Fruit fly (Drosophila melanogaster) whole organism, embryonic: Measurements from ENCODE around the gene mfr.
A peak's percentile ranks its signal among the peaks of the same experiment; 100 is the strongest.

Experiments
- Asciz ChIP-seq: fragments of 200-800 bp; sonication (Bioruptor generic); optimal IDR thresholded peaks from 2 replicates; lab custom pipeline; 2017; ENCODE audit warnings: missing biosample characterization, mild to moderate bottlenecking, missing genetic modification characterization, missing genetic modification reagents
- CG11695 ChIP-seq: fragments of 200-800 bp; sonication (Bioruptor generic); IDR thresholded peaks from 3 replicates; pipeline ENCODE4 v1.3.6; 2022; ENCODE audit warnings: missing biosample characterization, missing genetic modification characterization
- CG12391 ChIP-seq: fragments of 200-800 bp; sonication (Bioruptor generic); optimal IDR thresholded peaks from 3 replicates; lab custom pipeline; 2018; ENCODE audit warnings: missing biosample characterization, mild to moderate bottlenecking, missing genetic modification characterization, moderate library complexity
- CG12659 ChIP-seq: fragments of 200-800 bp; sonication (Bioruptor generic); optimal IDR thresholded peaks from 3 replicates; lab custom pipeline; 2017; ENCODE audit warnings: mild to moderate bottlenecking, missing biosample characterization, missing genetic modification reagents, missing genetic modification characterization
- CG13424 ChIP-seq: fragments of 200-800 bp; sonication (Bioruptor generic); optimal IDR thresholded peaks from 2 replicates; lab custom pipeline; 2019; ENCODE audit warnings: missing biosample characterization, mild to moderate bottlenecking, missing genetic modification characterization, moderate library complexity
- CG13775 ChIP-seq: fragments of 200-800 bp; sonication (Bioruptor generic); optimal IDR thresholded peaks from 3 replicates; lab custom pipeline; 2017; ENCODE audit warnings: missing biosample characterization, mild to moderate bottlenecking, missing genetic modification characterization
- CG15269 ChIP-seq: fragments of 200-800 bp; sonication (Bioruptor generic); optimal IDR thresholded peaks from 2 replicates; lab custom pipeline; 2018; ENCODE audit warnings: missing biosample characterization, mild to moderate bottlenecking, missing genetic modification characterization, moderate library complexity
- CG1647 ChIP-seq: fragments of 200-800 bp; sonication (Bioruptor generic); optimal IDR thresholded peaks from 3 replicates; lab custom pipeline; 2016; ENCODE audit warnings: missing biosample characterization, missing genetic modification characterization
- CG16779 ChIP-seq: fragments of 200-800 bp; sonication (Bioruptor generic); IDR thresholded peaks from 2 replicates; pipeline ENCODE4 v1.3.6; 2022; ENCODE audit warnings: missing biosample characterization, missing genetic modification characterization
- CG17359 ChIP-seq: fragments of 200-800 bp; sonication (Bioruptor generic); optimal IDR thresholded peaks from 3 replicates; lab custom pipeline; 2018; ENCODE audit warnings: missing biosample characterization, mild to moderate bottlenecking, missing genetic modification characterization, moderate library complexity
- CG18011 ChIP-seq: fragments of 200-800 bp; sonication (Bioruptor generic); optimal IDR thresholded peaks from 2 replicates; lab custom pipeline; 2017; ENCODE audit warnings: missing biosample characterization, missing genetic modification characterization, mild to moderate bottlenecking, moderate library complexity, missing genotype
- CG18262 ChIP-seq: fragments of 200-800 bp; optimal IDR thresholded peaks from 3 replicates; lab custom pipeline; 2019; ENCODE audit warnings: missing biosample characterization, mild to moderate bottlenecking, missing genetic modification characterization, moderate library complexity
- CG18599 ChIP-seq: fragments of 200-800 bp; sonication (Bioruptor generic); optimal IDR thresholded peaks from 3 replicates; lab custom pipeline; 2017; ENCODE audit warnings: missing biosample characterization, missing genetic modification characterization, mild to moderate bottlenecking, moderate library complexity, missing genetic modification reagents
- CG2889 ChIP-seq: fragments of 200-800 bp; sonication (Bioruptor generic); IDR thresholded peaks from 3 replicates; pipeline ENCODE4 v1.3.6; 2022; ENCODE audit warnings: missing biosample characterization, missing genetic modification characterization
- CG30431 ChIP-seq: fragments of 200-800 bp; sonication (Bioruptor generic); optimal IDR thresholded peaks from 2 replicates; lab custom pipeline; 2017; ENCODE audit warnings: missing biosample characterization, missing genetic modification characterization
- CG31365 ChIP-seq: fragments of 200-800 bp; sonication (Bioruptor generic); optimal IDR thresholded peaks from 2 replicates; lab custom pipeline; 2018; ENCODE audit warnings: missing biosample characterization, mild to moderate bottlenecking, missing genetic modification characterization
- CG31441 ChIP-seq: fragments of 200-800 bp; sonication (Bioruptor generic); IDR thresholded peaks from 2 replicates; pipeline ENCODE4 v1.3.6; 2022; ENCODE audit warnings: missing biosample characterization, missing genetic modification characterization
- CG43689 ChIP-seq: fragments of 200-800 bp; sonication (Bioruptor generic); IDR thresholded peaks from 2 replicates; pipeline ENCODE4 v1.3.6; 2022; ENCODE audit warnings: missing biosample characterization, missing genetic modification characterization
- CG4424 ChIP-seq: fragments of 200-800 bp; sonication (Bioruptor generic); optimal IDR thresholded peaks from 3 replicates; lab custom pipeline; 2016; ENCODE audit warnings: missing biosample characterization, missing genetic modification characterization
- CG9437 ChIP-seq: fragments of 200-800 bp; sonication (Bioruptor generic); optimal IDR thresholded peaks from 2 replicates; lab custom pipeline; 2018; ENCODE audit warnings: missing biosample characterization, mild to moderate bottlenecking, missing genetic modification characterization
- CG9817 ChIP-seq: fragments of 200-800 bp; sonication (Bioruptor generic); optimal IDR thresholded peaks from 2 replicates; lab custom pipeline; 2018; ENCODE audit warnings: missing biosample characterization, mild to moderate bottlenecking, missing genetic modification characterization, moderate library complexity
- Chrac-16 ChIP-seq: fragments of 200-800 bp; sonication (Bioruptor generic); optimal IDR thresholded peaks from 3 replicates; lab custom pipeline; 2016; ENCODE audit warnings: missing biosample characterization, missing genetic modification characterization
- Dfd ChIP-seq, 2 experiments: fragments of >200 bp; optimal IDR thresholded peaks; 2 replicates each; lab custom pipeline; 2017; ENCODE audit warnings: missing biosample characterization in 2 of 2, missing genetic modification characterization in 2 of 2
- Doc2 ChIP-seq: fragments of 200-800 bp; sonication (Bioruptor generic); IDR thresholded peaks from 2 replicates; pipeline ENCODE4 v1.3.6; 2022; ENCODE audit warnings: missing biosample characterization, missing genetic modification characterization
- HHEX ChIP-seq: fragments of 200-800 bp; sonication (Bioruptor generic); optimal IDR thresholded peaks from 3 replicates; lab custom pipeline; 2017; ENCODE audit warnings: missing biosample characterization, mild to moderate bottlenecking, missing genetic modification characterization, missing genetic modification reagents
- Hr78 ChIP-seq, 2 experiments: fragments of 200-800 bp in 1 of 2; fragments of >200 bp in 1 of 2; sonication (Bioruptor generic) in 1 of 2; optimal IDR thresholded peaks; 2 replicates each; lab custom pipeline; 2017 to 2019; ENCODE audit warnings: missing biosample characterization in 2 of 2, missing genetic modification characterization in 2 of 2, mild to moderate bottlenecking in 1 of 2, moderate library complexity in 1 of 2
- Jarid2 ChIP-seq: fragments of 200-800 bp; sonication (Bioruptor generic); optimal IDR thresholded peaks from 3 replicates; lab custom pipeline; 2017; ENCODE audit warnings: mild to moderate bottlenecking, missing biosample characterization, missing genetic modification reagents, missing genetic modification characterization
- MTF-1 ChIP-seq: fragments of 200-800 bp; sonication (Bioruptor generic); optimal IDR thresholded peaks from 2 replicates; lab custom pipeline; 2018; ENCODE audit warnings: missing biosample characterization, mild to moderate bottlenecking, missing genetic modification characterization, borderline replicate concordance
- Oli ChIP-seq: fragments of 200-800 bp; sonication (Bioruptor generic); optimal IDR thresholded peaks from 2 replicates; lab custom pipeline; 2018; ENCODE audit warnings: missing biosample characterization, mild to moderate bottlenecking, missing genetic modification characterization, moderate library complexity
- Six4 ChIP-seq: fragments of 200-800 bp; sonication (Bioruptor generic); optimal IDR thresholded peaks from 2 replicates; lab custom pipeline; 2016; ENCODE audit warnings: missing biosample characterization, missing genetic modification characterization
- caup ChIP-seq: fragments of 200-800 bp; sonication (Bioruptor generic); optimal IDR thresholded peaks from 3 replicates; lab custom pipeline; 2017; ENCODE audit warnings: missing biosample characterization, mild to moderate bottlenecking, missing genetic modification characterization, moderate library complexity; ENCODE audit not compliant: severe bottlenecking
- chn ChIP-seq: fragments of 200-800 bp; sonication (Bioruptor generic); optimal IDR thresholded peaks from 2 replicates; lab custom pipeline; 2016; ENCODE audit warnings: missing biosample characterization, missing genetic modification characterization
- ci ChIP-seq: fragments of 200-800 bp; sonication (Bioruptor generic); IDR thresholded peaks from 3 replicates; pipeline ENCODE4 v1.3.6; 2022; ENCODE audit warnings: missing biosample characterization, missing genetic modification characterization
- danr ChIP-seq: fragments of 200-800 bp; sonication (Bioruptor generic); IDR thresholded peaks from 2 replicates; pipeline ENCODE4 v1.3.6; 2022; ENCODE audit warnings: missing biosample characterization, missing genetic modification characterization
- dmrt11E ChIP-seq: fragments of 200-800 bp; sonication (Bioruptor generic); optimal IDR thresholded peaks from 3 replicates; lab custom pipeline; 2018; ENCODE audit warnings: missing biosample characterization, mild to moderate bottlenecking, missing genetic modification characterization, moderate library complexity
- ems ChIP-seq: fragments of 200-800 bp; sonication (Bioruptor generic); optimal IDR thresholded peaks from 3 replicates; lab custom pipeline; 2016; ENCODE audit warnings: missing biosample characterization, missing genetic modification characterization
- gcm2 ChIP-seq: fragments of 200-800 bp; sonication (Bioruptor generic); optimal IDR thresholded peaks from 2 replicates; lab custom pipeline; 2016; ENCODE audit warnings: missing biosample characterization, missing genetic modification characterization
- hkb ChIP-seq, 2 experiments: fragments of 200-800 bp in 1 of 2; fragments of >200 bp in 1 of 2; sonication (Bioruptor generic) in 1 of 2; IDR thresholded peaks in 1 of 2; optimal IDR thresholded peaks in 1 of 2; 2 replicates each; pipeline versions ENCODE4 v1.3.6 to Lab custom; 2017 to 2022; ENCODE audit warnings: missing biosample characterization in 1 of 2, missing genetic modification characterization in 1 of 2
- ind ChIP-seq: fragments of 200-800 bp; sonication (Bioruptor generic); optimal IDR thresholded peaks from 3 replicates; lab custom pipeline; 2016; ENCODE audit warnings: missing biosample characterization, missing genetic modification characterization
- lov ChIP-seq, 2 experiments: fragments of 200-800 bp in 1 of 2; fragments of >200 bp in 1 of 2; sonication (Bioruptor generic) in 1 of 2; IDR thresholded peaks in 1 of 2; optimal IDR thresholded peaks in 1 of 2; 2 replicates in 1 of 2; 3 replicates in 1 of 2; pipeline versions ENCODE4 v1.3.6 to Lab custom; 2017 to 2022; ENCODE audit warnings: missing biosample characterization in 1 of 2, missing genetic modification characterization in 1 of 2
- nmo ChIP-seq: fragments of 200-800 bp; sonication (Bioruptor generic); optimal IDR thresholded peaks from 2 replicates; lab custom pipeline; 2018; ENCODE audit warnings: missing biosample characterization, mild to moderate bottlenecking, missing genetic modification characterization, moderate library complexity
- prd ChIP-seq, 3 experiments: fragments of >200 bp in 2 of 3; fragments of 200-800 bp in 1 of 3; sonication (Bioruptor generic) in 1 of 3; optimal IDR thresholded peaks in 2 of 3; IDR thresholded peaks in 1 of 3; 2 replicates in 2 of 3; 3 replicates in 1 of 3; pipeline versions ENCODE4 v1.3.6 to Lab custom; 2017 to 2022; ENCODE audit warnings: missing biosample characterization in 1 of 3, missing genetic modification characterization in 1 of 3
- sc ChIP-seq, 3 experiments: fragments of >200 bp in 2 of 3; fragments of 200-800 bp in 1 of 3; sonication (Bioruptor generic) in 1 of 3; optimal IDR thresholded peaks; 2 replicates in 2 of 3; 3 replicates in 1 of 3; lab custom pipeline; 2017; ENCODE audit warnings: mild to moderate bottlenecking in 1 of 3, missing biosample characterization in 1 of 3, missing genetic modification characterization in 1 of 3, missing genetic modification reagents in 1 of 3
- scrt ChIP-seq: fragments of 200-800 bp; sonication (Bioruptor generic); optimal IDR thresholded peaks from 2 replicates; lab custom pipeline; 2018; ENCODE audit warnings: missing biosample characterization, mild to moderate bottlenecking, missing genetic modification characterization, moderate library complexity
- sisA ChIP-seq: fragments of 200-800 bp; sonication (Bioruptor generic); IDR thresholded peaks from 2 replicates; pipeline ENCODE4 v1.3.6; 2022; ENCODE audit warnings: missing biosample characterization, missing genetic modification characterization
- sqz ChIP-seq: fragments of 200-800 bp; sonication (Bioruptor generic); optimal IDR thresholded peaks from 3 replicates; lab custom pipeline; 2018; ENCODE audit warnings: missing biosample characterization, mild to moderate bottlenecking, missing genetic modification characterization
- tin ChIP-seq: fragments of 200-800 bp; sonication (Bioruptor generic); optimal IDR thresholded peaks from 3 replicates; lab custom pipeline; 2016; ENCODE audit warnings: missing biosample characterization, missing genetic modification characterization

Gene mfr

dm6 chr3L:8950955-8951354 is 38.5 kb upstream of the mfr start (continued):
- TF ChIP-seq chn (GFP tag; lab: Kevin White, UChicago), result no peak
- TF ChIP-seq CG15269, result peak; percentile 70
- peak; percentile 57 for TF ChIP-seq ind (GFP tag; lab: Kevin White, UChicago)
- TF ChIP-seq nmo (GFP tag; lab: Kevin White, UChicago), result peak; percentile 77
- no peak for TF ChIP-seq MTF-1 (GFP tag; lab: Kevin White, UChicago)
- no peak for TF ChIP-seq CG31365 (tag; lab: Kevin White, UChicago)
- TF ChIP-seq Hr78 (GFP tag; optimal IDR thresholded peaks at IDR 0.05; lab: Kevin White, UChicago), result peak in 1 of 2 experiments; percentile 6
- TF ChIP-seq dmrt11E (tag; lab: Kevin White, UChicago), result peak; percentile 20
- no peak for TF ChIP-seq sc (optimal IDR thresholded peaks at IDR 0.05; lab: Kevin White, UChicago)
- no peak for TF ChIP-seq sc (GFP tag; optimal IDR thresholded peaks at IDR 0.05; lab: Kevin White, UChicago)
- peak; percentile 72 for TF ChIP-seq Oli
- peak; percentile 81 for TF ChIP-seq CG18262 (tag; lab: Kevin White, UChicago)
- no peak for TF ChIP-seq sqz (GFP tag; lab: Kevin White, UChicago)
- no peak for TF ChIP-seq CG2889
- TF ChIP-seq CG43689 (GFP tag; lab: Robert Waterston, UW), result no peak
- no peak for TF ChIP-seq Dfd (GFP tag; optimal IDR thresholded peaks at IDR 0.05; lab: Kevin White, UChicago)
- no peak for TF ChIP-seq CG30431 (GFP tag; lab: Kevin White, UChicago)
- peak; percentile 15 for TF ChIP-seq caup
- TF ChIP-seq HHEX, result peak; percentile 24
- no peak for TF ChIP-seq gcm2
- TF ChIP-seq Chrac-16 (GFP tag; lab: Kevin White, UChicago), result peak; percentile 18
- no peak for TF ChIP-seq ems
- TF ChIP-seq Doc2, result no peak
- TF ChIP-seq CG9437 (GFP tag; lab: Kevin White, UChicago), result peak; percentile 62
- TF ChIP-seq CG12659 (GFP tag; lab: Kevin White, UChicago), result peak; percentile 47
- TF ChIP-seq tin (GFP tag; lab: Kevin White, UChicago), result peak; percentile 8
- no peak for TF ChIP-seq lov (optimal IDR thresholded peaks at IDR 0.05; lab: Kevin White, UChicago)
- no peak for TF ChIP-seq lov (GFP tag; IDR thresholded peaks at IDR 0.05; lab: Robert Waterston, UW)
- no peak for TF ChIP-seq CG18011
- peak; percentile 59 for TF ChIP-seq CG17359
- no peak for TF ChIP-seq hkb (optimal IDR thresholded peaks at IDR 0.05; lab: Kevin White, UChicago)
- TF ChIP-seq hkb (GFP tag; IDR thresholded peaks at IDR 0.05; lab: Robert Waterston, UW), result peak; percentile 37; the same call in 1 of the 2 replicates
- peak; percentile 47; the same call in 1 of the 2 replicates for TF ChIP-seq sisA (GFP tag; lab: Robert Waterston, UW)
- TF ChIP-seq CG13775 (GFP tag; lab: Kevin White, UChicago), result peak; percentile 23
- peak; percentile 12 for TF ChIP-seq Six4 (GFP tag; lab: Kevin White, UChicago)
- peak; percentile 7 for TF ChIP-seq CG9817 (tag; lab: Kevin White, UChicago)
- TF ChIP-seq CG18599, result peak; percentile 56
- peak; percentile 36 for TF ChIP-seq CG4424
- no peak for TF ChIP-seq CG1647 (GFP tag; lab: Kevin White, UChicago)
- TF ChIP-seq CG12391 (tag; lab: Kevin White, UChicago), result peak; percentile 68
- peak; percentile 84 for TF ChIP-seq CG31441
- peak; percentile 28 for TF ChIP-seq scrt (GFP tag; lab: Kevin White, UChicago)
- no peak for TF ChIP-seq danr (GFP tag; lab: Robert Waterston, UW)
- TF ChIP-seq CG13424 (tag; lab: Kevin White, UChicago), result peak; percentile 71
- no peak for TF ChIP-seq CG16779
- no peak for TF ChIP-seq ci (GFP tag; lab: Robert Waterston, UW)
- TF ChIP-seq prd (optimal IDR thresholded peaks at IDR 0.05; lab: Kevin White, UChicago), result no peak
- peak; percentile 37; the same call in 1 of the 3 replicates for TF ChIP-seq prd (GFP tag; IDR thresholded peaks at IDR 0.05; lab: Robert Waterston, UW)
- TF ChIP-seq Asciz (GFP tag; lab: Kevin White, UChicago), result peak; percentile 41
- peak; percentile 59; the same call in 2 of the 3 replicates for TF ChIP-seq CG11695
- no peak for TF ChIP-seq Jarid2 (GFP tag; lab: Kevin White, UChicago)
